Worm (Caenorhabditis elegans): ENCODE data around the gene ttr-35.

DNA sequence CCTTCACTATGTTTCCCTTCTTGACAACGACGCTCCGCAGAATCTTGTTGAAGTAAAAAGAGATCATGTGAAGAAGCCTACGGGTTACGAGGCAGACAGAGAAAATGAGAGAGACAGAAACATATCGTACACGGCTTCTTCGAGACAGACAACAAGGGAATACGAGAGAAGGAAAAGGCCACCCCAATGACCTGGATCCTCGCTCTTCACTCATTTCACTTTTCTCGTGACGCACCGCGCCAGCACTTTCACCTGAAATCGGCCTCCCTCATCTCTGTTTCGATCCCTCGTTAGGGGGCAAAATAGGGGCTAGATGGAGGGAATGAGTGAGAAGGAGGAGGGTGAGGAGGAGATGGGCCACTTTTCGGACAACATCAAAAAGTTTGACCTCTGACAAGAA is 3.2 kb downstream of the ttr-35 start:
- no peak for TF ChIP-seq ama-1 (optimal IDR thresholded peaks at IDR 0.05)
- no peak for TF ChIP-seq ceh-36 (tag; optimal IDR thresholded peaks at IDR 0.05)
- no peak for TF ChIP-seq pes-1 (GFP tag; IDR thresholded peaks at IDR 0.05)
- TF ChIP-seq ceh-13 (GFP tag; optimal IDR thresholded peaks at IDR 0.05), result no peak
- TF ChIP-seq tra-4 (tag; optimal IDR thresholded peaks at IDR 0.05), result no peak
- no peak for TF ChIP-seq ets-7 (tag; optimal IDR thresholded peaks at IDR 0.05)
- no peak for TF ChIP-seq hmg-4 (GFP tag; optimal IDR thresholded peaks at IDR 0.05)

All from whole organism, early embryonic.